Worm (Caenorhabditis elegans) whole organism, L1 larva: Measurements from ENCODE around the gene K04G11.1.

ENCODE experiments used
- C04F5.9 ChIP-seq: sonication (generic microtip); optimal IDR thresholded peaks from 2 replicates; lab custom pipeline; 2016; ENCODE audit warnings: missing genetic modification characterization, missing compliant biosample characterization
- C16A3.4 ChIP-seq: fragments of 150-350 bp; optimal IDR thresholded peaks from 2 replicates; lab custom pipeline; 2014; ENCODE audit warnings: missing biosample characterization, missing genetic modification characterization
- efl-1 ChIP-seq, 4 experiments: fragments of 150-350 bp; optimal IDR thresholded peaks in 3 of 4; peaks in 1 of 4; 1 replicate in 1 of 4; 2 replicates in 3 of 4; lab custom pipeline; 2014; ENCODE audit warnings: missing biosample characterization in 2 of 4, missing genetic modification characterization in 2 of 4, missing genetic modification reagents in 2 of 4
- fkh-8 ChIP-seq: sonication (generic microtip); optimal IDR thresholded peaks from 2 replicates; lab custom pipeline; 2016; ENCODE audit warnings: mild to moderate bottlenecking, missing genetic modification characterization, missing compliant biosample characterization
- lin-15B ChIP-seq: fragments of 150-350 bp; sonication (generic microtip); optimal IDR thresholded peaks from 3 replicates; lab custom pipeline; 2014; ENCODE audit warnings: missing biosample characterization, missing genetic modification characterization
- lsy-2 ChIP-seq, 2 experiments: fragments of 150-350 bp; optimal IDR thresholded peaks; 2 replicates each; lab custom pipeline; 2014; ENCODE audit warnings: missing biosample characterization in 2 of 2, missing genetic modification characterization in 2 of 2
- mep-1 ChIP-seq: fragments of 150-350 bp; optimal IDR thresholded peaks from 2 replicates; lab custom pipeline; 2014; ENCODE audit warnings: missing biosample characterization, missing genetic modification characterization
- nhr-237 ChIP-seq: fragments of 150-350 bp; optimal IDR thresholded peaks from 2 replicates; lab custom pipeline; 2014; ENCODE audit warnings: missing biosample characterization, missing genetic modification characterization
- nhr-71 ChIP-seq: sonication (generic microtip); optimal IDR thresholded peaks from 2 replicates; lab custom pipeline; 2016; ENCODE audit warnings: mild to moderate bottlenecking, missing genetic modification characterization, moderate library complexity, missing compliant biosample characterization
- nhr-85 ChIP-seq: sonication (generic microtip); peaks from one replicate; lab custom pipeline; 2016; ENCODE audit warnings: missing genetic modification characterization, inconsistent platforms, missing compliant biosample characterization
- pax-3 ChIP-seq: fragments of 200-800 bp; sonication (Bioruptor generic); optimal IDR thresholded peaks from 2 replicates; lab custom pipeline; 2018; ENCODE audit warnings: mild to moderate bottlenecking, missing genetic modification characterization, moderate library complexity, missing compliant biosample characterization
- pqm-1 ChIP-seq: sonication (generic microtip); optimal IDR thresholded peaks from 3 replicates; lab custom pipeline; 2017; ENCODE audit warnings: missing biosample characterization, missing genetic modification characterization
- snu-23 ChIP-seq: sonication (generic microtip); optimal IDR thresholded peaks from 2 replicates; lab custom pipeline; 2016; ENCODE audit warnings: missing genetic modification characterization, missing compliant biosample characterization
- sox-4 ChIP-seq: sonication (generic microtip); optimal IDR thresholded peaks from 2 replicates; lab custom pipeline; 2016; ENCODE audit warnings: missing genetic modification characterization, missing compliant biosample characterization
- sup-37 ChIP-seq: fragments of 200-800 bp; sonication (Bioruptor generic); optimal IDR thresholded peaks from 2 replicates; lab custom pipeline; 2018; ENCODE audit warnings: mild to moderate bottlenecking, missing genetic modification characterization, missing compliant biosample characterization
- unc-30 ChIP-seq: sonication (generic microtip); optimal IDR thresholded peaks from 2 replicates; lab custom pipeline; 2017; ENCODE audit warnings: missing biosample characterization, missing genetic modification characterization

The K04G11.1 gene

ce11 chrX:14382951-14383350 is 47.6 kb downstream of the K04G11.1 start, which contains the start of gene Y60A9.3:
Gene Y60A9.3, plus strand, starts transcription at chrX:14383251.
- TF ChIP-seq efl-1 (optimal IDR thresholded peaks at IDR 0.05; lab: Kevin White, UChicago) (no peak), efl-1 (GFP tag; optimal IDR thresholded peaks at IDR 0.05 in 1 of 2; lab: Kevin White, UChicago) (no peak), unc-30 (tag; lab: Kevin White, UChicago) (no peak), snu-23 (GFP tag; lab: Kevin White, UChicago) (no peak), nhr-71 (tag; lab: Kevin White, UChicago) (no peak), nhr-237 (tag; lab: Kevin White, UChicago) (no peak), nhr-85 (tag; lab: Kevin White, UChicago) (no peak), pqm-1 (tag; lab: Kevin White, UChicago) (no peak), lin-15B (tag; lab: Kevin White, UChicago) (no peak), lsy-2 (tag; optimal IDR thresholded peaks at IDR 0.05; lab: Kevin White, UChicago) (no peak), mep-1 (tag; lab: Kevin White, UChicago) (no peak), C04F5.9 (no peak), fkh-8 (tag; lab: Kevin White, UChicago) (no peak), sox-4 (tag; lab: Kevin White, UChicago) (no peak), C16A3.4 (tag; lab: Kevin White, UChicago) (no peak), pax-3 (tag; lab: Kevin White, UChicago) (no peak), sup-37 (no peak)
